Worm (Caenorhabditis elegans) whole organism, L4 larva: ENCODE data around the gene F26A1.19.
A peak's percentile ranks its signal among the peaks of the same experiment; 100 is the strongest.

Source experiments
- F26F4.8 ChIP-seq: fragments of 200-800 bp; sonication (Bioruptor generic); conservative IDR thresholded peaks from 2 replicates; pipeline ENCODE4 v1.3.6; 2022; ENCODE audit warnings: missing genetic modification characterization, missing compliant biosample characterization
- F49E8.2 ChIP-seq: sonication (generic microtip); optimal IDR thresholded peaks from 2 replicates; lab custom pipeline; 2016; ENCODE audit warnings: missing compliant biosample characterization, mild to moderate bottlenecking, missing genetic modification characterization, borderline replicate concordance
- R02D3.7 ChIP-seq: fragments of 150-350 bp; sonication (generic microtip); optimal IDR thresholded peaks from 3 replicates; lab custom pipeline; 2014; ENCODE audit warnings: missing biosample characterization, missing genetic modification characterization
- Y48G9A.11 ChIP-seq: fragments of 200-800 bp; sonication (Bioruptor generic); IDR thresholded peaks from 2 replicates; pipeline ENCODE4 v1.3.6; 2022; ENCODE audit warnings: missing genetic modification reagents, missing genetic modification characterization, missing compliant biosample characterization
- Y75B8A.6 ChIP-seq: fragments of 200-800 bp; sonication (Bioruptor generic); IDR thresholded peaks from 2 replicates; pipeline ENCODE4 v1.3.6; 2022; ENCODE audit warnings: missing genetic modification reagents, missing genetic modification characterization, missing compliant biosample characterization
- aha-1 ChIP-seq: fragments of 150-350 bp; peaks from one replicate; lab custom pipeline; 2014; ENCODE audit warnings: missing biosample characterization, missing genetic modification characterization
- aly-2 ChIP-seq: sonication (generic microtip); optimal IDR thresholded peaks from 2 replicates; lab custom pipeline; 2018; ENCODE audit warnings: missing biosample characterization, missing genetic modification characterization
- ceh-28 ChIP-seq: fragments of 150-350 bp; optimal IDR thresholded peaks from 2 replicates; lab custom pipeline; 2014; ENCODE audit warnings: missing biosample characterization, missing genetic modification reagents, missing genetic modification characterization
- ceh-82 ChIP-seq: sonication (generic microtip); optimal IDR thresholded peaks from 2 replicates; lab custom pipeline; 2017; ENCODE audit warnings: missing biosample characterization, missing genetic modification characterization
- daf-19 ChIP-seq: fragments of 200-800 bp; sonication (Bioruptor generic); conservative IDR thresholded peaks from 2 replicates; pipeline ENCODE4 v1.3.6; 2022; ENCODE audit warnings: missing genetic modification characterization, missing compliant biosample characterization
- dmd-6 ChIP-seq: fragments of 200-800 bp; sonication (Bioruptor generic); IDR thresholded peaks from 2 replicates; pipeline ENCODE4 v1.3.6; 2022; ENCODE audit warnings: missing genetic modification reagents, missing genetic modification characterization, missing compliant biosample characterization
- dpl-1 ChIP-seq: fragments of 150-350 bp; optimal IDR thresholded peaks from 2 replicates; lab custom pipeline; 2014; ENCODE audit warnings: missing biosample characterization, missing genetic modification reagents, missing genetic modification characterization
- fkh-10 ChIP-seq: fragments of 150-350 bp; optimal IDR thresholded peaks from 2 replicates; lab custom pipeline; 2014; ENCODE audit warnings: missing biosample characterization, missing genetic modification reagents, missing genetic modification characterization
- hmg-1.1 ChIP-seq: fragments of 200-800 bp; sonication (Bioruptor generic); IDR thresholded peaks from 2 replicates; pipeline ENCODE4 v1.3.6; 2022; ENCODE audit warnings: missing genetic modification reagents, missing genetic modification characterization, missing compliant biosample characterization
- jun-1 ChIP-seq: fragments of 150-350 bp; optimal IDR thresholded peaks from 2 replicates; lab custom pipeline; 2014; ENCODE audit warnings: missing biosample characterization, missing genetic modification reagents, missing genetic modification characterization
- lin-38 ChIP-seq: fragments of 200-800 bp; sonication (Bioruptor generic); IDR thresholded peaks from 2 replicates; pipeline ENCODE4 v1.3.6; 2022; ENCODE audit warnings: missing genetic modification reagents, missing genetic modification characterization, missing compliant biosample characterization
- lir-3 ChIP-seq: sonication (generic microtip); optimal IDR thresholded peaks from 2 replicates; lab custom pipeline; 2016; ENCODE audit warnings: mild to moderate bottlenecking, missing genetic modification characterization, missing compliant biosample characterization
- lsy-2 ChIP-seq, 2 experiments: fragments of 150-350 bp in 1 of 2; sonication (generic microtip) in 1 of 2; optimal IDR thresholded peaks; 2 replicates each; lab custom pipeline; 2014 to 2017; ENCODE audit warnings: missing biosample characterization in 2 of 2, missing genetic modification characterization in 2 of 2
- mdl-1 ChIP-seq, 2 experiments: fragments of 150-350 bp in 1 of 2; sonication (generic microtip) in 1 of 2; optimal IDR thresholded peaks; 2 replicates each; lab custom pipeline; 2014 to 2017; ENCODE audit warnings: missing biosample characterization in 2 of 2, missing genetic modification characterization in 2 of 2
- mdt-29 ChIP-seq: fragments of 200-800 bp; sonication (Bioruptor generic); IDR thresholded peaks from 2 replicates; pipeline ENCODE4 v1.3.6; 2022; ENCODE audit warnings: missing genetic modification reagents, missing genetic modification characterization, missing compliant biosample characterization
- mes-2 ChIP-seq: sonication (generic microtip); optimal IDR thresholded peaks from 2 replicates; lab custom pipeline; 2016; ENCODE audit warnings: missing genotype, mild to moderate bottlenecking, missing genetic modification characterization, missing compliant biosample characterization; ENCODE audit not compliant: poor library complexity, severe bottlenecking
- mxl-3 ChIP-seq: fragments of 200-800 bp; sonication (Bioruptor generic); optimal IDR thresholded peaks from 2 replicates; lab custom pipeline; 2018; ENCODE audit warnings: mild to moderate bottlenecking, missing genetic modification characterization, missing compliant biosample characterization
- nhr-10 ChIP-seq: fragments of 150-350 bp; optimal IDR thresholded peaks from 2 replicates; lab custom pipeline; 2014; ENCODE audit warnings: missing biosample characterization, missing genetic modification characterization
- nhr-102 ChIP-seq: sonication (generic microtip); optimal IDR thresholded peaks from 2 replicates; lab custom pipeline; 2016; ENCODE audit warnings: mild to moderate bottlenecking, missing genetic modification characterization, moderate library complexity, missing compliant biosample characterization
- nhr-11 ChIP-seq: fragments of 150-350 bp; optimal IDR thresholded peaks from 2 replicates; lab custom pipeline; 2014; ENCODE audit warnings: missing biosample characterization, missing genetic modification characterization
- nhr-48 ChIP-seq: sonication (generic microtip); optimal IDR thresholded peaks from 2 replicates; lab custom pipeline; 2016; ENCODE audit warnings: mild to moderate bottlenecking, missing genetic modification characterization, missing compliant biosample characterization
- php-3 ChIP-seq: fragments of 200-800 bp; sonication (Bioruptor generic); IDR thresholded peaks from 2 replicates; pipeline ENCODE4 v1.3.6; 2022; ENCODE audit warnings: missing genetic modification reagents, missing genetic modification characterization, missing compliant biosample characterization
- sdz-12 ChIP-seq: fragments of 200-800 bp; sonication (Bioruptor generic); optimal IDR thresholded peaks from 2 replicates; lab custom pipeline; 2018; ENCODE audit warnings: mild to moderate bottlenecking, missing genetic modification characterization, missing compliant biosample characterization
- skn-1 ChIP-seq: fragments of 150-350 bp; optimal IDR thresholded peaks from 2 replicates; lab custom pipeline; 2014; ENCODE audit warnings: missing biosample characterization, missing genetic modification characterization
- snpc-1.2 ChIP-seq: fragments of 200-800 bp; sonication (Bioruptor generic); IDR thresholded peaks from 2 replicates; pipeline ENCODE4 v1.3.6; 2022; ENCODE audit warnings: missing genetic modification reagents, missing genetic modification characterization, missing compliant biosample characterization
- unc-62 ChIP-seq, 3 experiments: fragments of 150-350 bp in 1 of 3; sonication (generic microtip); optimal IDR thresholded peaks in 2 of 3; peaks in 1 of 3; 1 replicate in 1 of 3; 2 replicates in 2 of 3; lab custom pipeline; 2014 to 2017; ENCODE audit warnings: missing biosample characterization in 3 of 3, missing genetic modification characterization in 3 of 3, missing genetic modification reagents in 3 of 3, missing genotype in 1 of 3
- vab-7 ChIP-seq: fragments of 200-800 bp; sonication (Bioruptor generic); IDR thresholded peaks from 2 replicates; pipeline ENCODE4 v1.3.6; 2022; ENCODE audit warnings: missing genetic modification reagents, missing genetic modification characterization, missing compliant biosample characterization
- ztf-11 ChIP-seq: fragments of 150-350 bp; optimal IDR thresholded peaks from 2 replicates; lab custom pipeline; 2014; ENCODE audit warnings: missing biosample characterization, missing genetic modification characterization
- ztf-7 ChIP-seq: fragments of 150-350 bp; optimal IDR thresholded peaks from 2 replicates; lab custom pipeline; 2014; ENCODE audit warnings: missing biosample characterization, missing genetic modification characterization

Gene F26A1.19

DNA sequence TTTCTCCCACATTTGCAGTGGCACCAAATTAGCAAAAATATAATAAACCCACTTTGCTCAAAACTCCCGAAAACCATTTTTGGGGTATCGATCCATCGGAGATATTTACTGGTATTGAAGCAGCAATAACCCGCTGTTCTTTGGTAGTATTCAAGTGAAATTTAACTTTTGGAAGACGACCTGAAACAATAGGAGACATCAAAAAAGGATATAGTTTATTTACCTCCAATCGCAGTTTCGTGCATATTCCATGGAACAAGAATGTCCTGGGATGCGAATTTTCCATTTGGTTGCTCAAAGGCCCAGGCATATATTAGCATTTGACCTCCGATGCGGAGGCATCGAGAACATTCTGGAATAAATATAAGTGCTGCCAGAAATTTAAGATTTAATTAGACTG, 35.9 kb downstream of the F26A1.19 start:
- TF ChIP-seq aha-1 (tag; lab: Kevin White, UChicago) (peak; percentile 96), Y48G9A.11 (GFP tag; lab: Robert Waterston, UW) (no peak), mdt-29 (no peak)

DNA sequence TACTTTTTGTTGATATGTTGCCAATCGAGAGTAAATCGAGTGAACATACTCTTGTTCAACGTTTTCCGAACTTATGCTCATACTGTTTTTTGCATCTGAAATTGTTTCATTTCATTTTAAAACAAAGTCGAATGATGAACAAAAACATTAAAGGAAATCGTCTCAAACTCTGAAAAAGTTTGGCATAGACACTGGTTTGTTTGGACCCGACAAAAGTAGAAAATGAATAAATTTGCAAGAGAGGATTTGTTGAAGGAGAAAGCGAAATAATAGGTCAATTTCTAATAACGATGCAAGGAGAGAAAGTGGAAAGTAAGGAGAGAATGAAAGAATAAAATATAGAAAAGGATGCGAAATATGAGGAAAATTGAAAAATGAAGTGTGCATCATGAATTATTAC, 37.1 kb downstream of the F26A1.19 start, which contains the start of gene C35D10.12:
Gene C35D10.12 (minus strand): TSS at position 101 of the 400 bp plus-strand sequence.
- TF ChIP-seq R02D3.7 (tag; lab: Kevin White, UChicago) (no peak), vab-7 (GFP tag; lab: Robert Waterston, UW) (no peak), F49E8.2 (no peak), nhr-11 (tag; lab: Kevin White, UChicago) (no peak), F26F4.8 (no peak), ztf-7 (tag; lab: Kevin White, UChicago) (no peak), Y75B8A.6 (GFP tag; lab: Robert Waterston, UW) (no peak), ceh-82 (tag; lab: Kevin White, UChicago) (no peak), nhr-102 (tag; lab: Kevin White, UChicago) (no peak), nhr-10 (no peak)

DNA sequence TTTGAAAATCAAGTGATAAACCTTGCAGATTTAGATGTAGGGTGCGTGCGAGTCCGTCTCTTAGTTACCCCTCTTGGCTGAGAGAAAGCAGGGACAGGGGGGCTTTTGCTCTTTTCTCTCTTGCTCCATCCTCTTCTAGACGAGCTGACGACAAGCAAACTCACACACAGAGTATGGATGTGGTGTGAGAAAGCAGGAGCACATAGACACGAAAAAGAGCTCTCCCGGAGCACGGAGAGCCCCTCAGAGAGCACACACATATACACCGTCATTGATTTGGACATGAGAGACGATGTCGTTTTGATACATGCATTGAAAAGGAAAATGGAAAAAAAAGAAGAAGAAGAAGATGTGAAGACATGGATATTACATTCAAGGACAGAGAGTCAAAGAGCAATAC, 38.1 kb downstream of the F26A1.19 start:
- TF ChIP-seq snpc-1.2 (GFP tag; lab: Robert Waterston, UW): no peak
- TF ChIP-seq hmg-1.1 (GFP tag; lab: Robert Waterston, UW): peak; percentile 53; the same call in 1 of the 2 replicates
- TF ChIP-seq aly-2 (tag; lab: Kevin White, UChicago): no peak
- TF ChIP-seq daf-19 (GFP tag; lab: Robert Waterston, UW): no peak
- TF ChIP-seq unc-62 (GFP tag; optimal IDR thresholded peaks at IDR 0.05 in 1 of 2; lab: Kevin White, UChicago): peak in 1 of 2 experiments; percentile 77
- no peak for TF ChIP-seq unc-62 (tag; optimal IDR thresholded peaks at IDR 0.05; lab: Kevin White, UChicago)
- no peak for TF ChIP-seq dmd-6 (GFP tag; lab: Robert Waterston, UW)

DNA sequence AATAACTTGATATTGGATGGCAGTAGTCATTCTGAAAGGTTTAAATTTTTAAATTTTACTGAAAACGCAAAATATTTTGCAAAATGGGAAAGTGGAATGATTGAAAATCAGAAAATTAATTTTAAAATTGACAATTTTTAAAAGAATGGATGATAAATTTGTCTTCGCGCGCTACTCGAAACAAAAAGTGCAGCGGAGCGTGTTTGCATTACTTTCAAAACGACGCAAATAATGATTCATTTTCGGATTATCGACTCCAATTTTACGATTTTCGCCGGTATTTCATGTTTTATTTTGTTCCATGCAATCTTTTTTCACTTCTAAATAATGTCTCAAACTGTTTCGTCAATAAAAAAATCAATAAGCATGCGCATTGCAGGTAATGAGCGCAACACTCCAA, 40.8 kb downstream of the F26A1.19 start, which contains the start of the genes tost-1 and arx-6:
Gene tost-1 (minus strand): TSS at position 31 of the 400 bp plus-strand sequence.
Gene arx-6 (plus strand): TSS at position 378 of the 400 bp plus-strand sequence.
- TF ChIP-seq nhr-11 (tag; lab: Kevin White, UChicago) (no peak), mxl-3 (GFP tag; lab: Kevin White, UChicago) (no peak), fkh-10 (peak; percentile 19), mes-2 (tag; lab: Kevin White, UChicago) (peak; percentile 81), php-3 (GFP tag; lab: Robert Waterston, UW) (no peak), jun-1 (tag; lab: Kevin White, UChicago) (no peak), dpl-1 (GFP tag; lab: Kevin White, UChicago) (peak; percentile 84), lin-38 (peak; percentile 93), nhr-48 (no peak), lsy-2 (tag; optimal IDR thresholded peaks at IDR 0.05; lab: Kevin White, UChicago) (peak in 1 of 2 experiments; percentile 69), skn-1 (tag; lab: Kevin White, UChicago) (no peak)

DNA sequence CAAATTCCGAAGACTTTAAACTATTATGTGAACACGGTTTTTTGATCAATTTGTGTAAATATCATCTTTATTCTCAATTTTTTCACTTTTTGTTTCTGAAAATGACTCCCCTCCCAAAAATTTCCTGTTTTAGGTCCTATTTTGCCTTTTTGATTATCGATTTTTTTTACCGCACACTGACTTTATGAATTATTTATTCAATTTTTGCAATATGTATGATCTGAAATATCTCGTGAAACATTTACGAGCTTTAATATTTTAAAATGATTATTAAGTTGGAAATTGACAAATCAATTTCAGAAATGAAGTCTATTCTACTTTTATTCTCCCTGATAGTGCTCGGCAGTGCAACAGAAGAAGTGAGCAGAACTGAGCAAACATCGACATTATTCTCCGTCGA, 41.9 kb downstream of the F26A1.19 start, which contains the start of gene C35D10.1:
Gene C35D10.1 (plus strand): TSS at position 301 of the 400 bp plus-strand sequence.
- no peak for TF ChIP-seq F26F4.8
- TF ChIP-seq mdl-1 (tag; optimal IDR thresholded peaks at IDR 0.05; lab: Kevin White, UChicago): no peak
- TF ChIP-seq ceh-28: peak; percentile 38
- TF ChIP-seq lin-38: peak; percentile 62
- TF ChIP-seq ztf-11: no peak
- TF ChIP-seq lir-3: no peak
- no peak for TF ChIP-seq sdz-12 (GFP tag; lab: Kevin White, UChicago)
